Fruit fly (Drosophila melanogaster) Kc167 (cell line): ENCODE data around the gene Ugt305A1.

Experiments
- Myc ChIP-seq: fragments of >200 bp; optimal IDR thresholded peaks from 2 replicates; lab custom pipeline; 2017; ENCODE audit warnings: missing external identifiers
- Sin3A ChIP-seq: fragments of >200 bp; optimal IDR thresholded peaks from 2 replicates; lab custom pipeline; 2018; ENCODE audit warnings: missing external identifiers
- h ChIP-seq: fragments of >200 bp; optimal IDR thresholded peaks from 3 replicates; lab custom pipeline; 2018; ENCODE audit warnings: missing external identifiers
- insv ChIP-seq: fragments of >200 bp; optimal IDR thresholded peaks from 3 replicates; lab custom pipeline; 2018; ENCODE audit warnings: missing external identifiers
- psq ChIP-seq: fragments of >200 bp; optimal IDR thresholded peaks from 2 replicates; lab custom pipeline; 2017; ENCODE audit warnings: missing external identifiers

DNA sequence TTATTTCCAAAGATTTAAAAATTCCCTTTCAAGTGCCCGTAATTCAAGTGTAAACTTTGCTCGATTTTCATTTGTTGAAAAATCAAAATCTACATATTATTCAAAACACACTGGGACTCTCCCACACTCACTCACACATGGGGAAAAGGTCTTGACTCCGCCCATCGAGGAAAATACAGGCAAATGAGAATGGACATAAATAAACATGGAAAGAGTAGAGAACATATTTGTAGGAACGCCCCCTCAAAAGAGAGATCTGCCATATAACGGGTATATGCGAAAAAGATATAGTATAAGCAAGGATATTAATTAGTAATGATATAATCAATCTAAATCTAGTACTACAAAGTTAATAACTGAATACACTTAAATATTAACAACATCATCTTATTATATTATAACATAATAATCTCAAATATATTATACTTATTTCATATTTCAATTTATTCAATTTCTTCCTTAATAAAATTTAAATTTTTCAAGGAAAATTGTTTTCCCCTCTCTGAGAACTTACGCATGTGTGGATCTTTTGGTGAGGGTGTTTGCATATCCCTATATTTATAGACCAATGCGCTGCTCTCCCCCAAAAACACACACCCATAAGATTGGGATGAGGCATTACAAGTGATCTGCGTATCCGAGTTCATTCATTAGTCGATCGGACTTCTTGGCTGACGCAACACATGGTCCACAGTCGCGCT, 41.2 kb upstream of the Ugt305A1 start, which contains the start of gene FoxL1:
- TF ChIP-seq insv (lab: Kevin White, UChicago) (no peak), Myc (lab: Kevin White, UChicago) (no peak), psq (lab: Kevin White, UChicago) (no peak), h (lab: Kevin White, UChicago) (no peak), Sin3A (lab: Kevin White, UChicago) (no peak)
